Fruit fly (Drosophila melanogaster) whole organism, wandering third instar larva: ENCODE data around the gene Prm.

Source experiments
- Abd-B ChIP-seq: fragments of >200 bp; optimal IDR thresholded peaks from 2 replicates; lab custom pipeline; 2017; ENCODE audit warnings: missing biosample characterization, missing genetic modification characterization
- Dfd ChIP-seq: fragments of >200 bp; optimal IDR thresholded peaks from 2 replicates; lab custom pipeline; 2017; ENCODE audit warnings: missing biosample characterization, missing genetic modification characterization
- GATAd ChIP-seq: sonication (Bioruptor generic); optimal IDR thresholded peaks from 2 replicates; lab custom pipeline; 2016; ENCODE audit warnings: missing biosample characterization, missing genetic modification characterization
- Rel ChIP-seq, 2 experiments: fragments of 200-800 bp; sonication (Bioruptor generic) in 1 of 2; optimal IDR thresholded peaks; 2 replicates in 1 of 2; 3 replicates in 1 of 2; lab custom pipeline; 2016 to 2019; ENCODE audit warnings: mild to moderate bottlenecking in 2 of 2, missing biosample characterization in 2 of 2, missing genetic modification characterization in 2 of 2, moderate library complexity in 1 of 2
- br ChIP-seq: fragments of 200-800 bp; sonication (Bioruptor generic); optimal IDR thresholded peaks from 2 replicates; lab custom pipeline; 2016; ENCODE audit warnings: missing biosample characterization, missing genetic modification characterization
- dl ChIP-seq, 2 experiments: fragments of 175-275, 200-275 bp in 1 of 2; fragments of 200-275 bp in 1 of 2; sonication (Bioruptor generic); optimal IDR thresholded peaks; lab custom pipeline; 2018; ENCODE audit warnings: mild to moderate bottlenecking in 2 of 2, missing biosample characterization in 2 of 2, missing genetic modification characterization in 2 of 2, moderate library complexity in 2 of 2; ENCODE audit not compliant: partially characterized antibody in 2 of 2, insufficient read depth in 1 of 2
- fru ChIP-seq: fragments of 200-800 bp; sonication (Bioruptor generic); optimal IDR thresholded peaks from 3 replicates; lab custom pipeline; 2016; ENCODE audit warnings: missing biosample characterization, mild to moderate bottlenecking, missing genetic modification characterization
- h ChIP-seq: fragments of 200-800 bp; sonication (Bioruptor generic); optimal IDR thresholded peaks from 3 replicates; lab custom pipeline; 2016; ENCODE audit warnings: missing biosample characterization, mild to moderate bottlenecking, missing genetic modification characterization
- jim ChIP-seq: fragments of 175-275, 200-325 bp; sonication (Bioruptor generic); optimal IDR thresholded peaks from 2 replicates; lab custom pipeline; 2016; ENCODE audit warnings: missing biosample characterization, mild to moderate bottlenecking, missing genetic modification characterization
- pan ChIP-seq: fragments of >200 bp; optimal IDR thresholded peaks from 2 replicates; lab custom pipeline; 2017
- psq ChIP-seq: fragments of 200-800 bp; sonication (Bioruptor generic); optimal IDR thresholded peaks from 3 replicates; lab custom pipeline; 2017; ENCODE audit warnings: missing biosample characterization, mild to moderate bottlenecking, missing genetic modification characterization, moderate library complexity
- usp ChIP-seq: fragments of >200 bp; optimal IDR thresholded peaks from 2 replicates; lab custom pipeline; 2017; ENCODE audit warnings: missing biosample characterization, missing genetic modification characterization

DNA sequence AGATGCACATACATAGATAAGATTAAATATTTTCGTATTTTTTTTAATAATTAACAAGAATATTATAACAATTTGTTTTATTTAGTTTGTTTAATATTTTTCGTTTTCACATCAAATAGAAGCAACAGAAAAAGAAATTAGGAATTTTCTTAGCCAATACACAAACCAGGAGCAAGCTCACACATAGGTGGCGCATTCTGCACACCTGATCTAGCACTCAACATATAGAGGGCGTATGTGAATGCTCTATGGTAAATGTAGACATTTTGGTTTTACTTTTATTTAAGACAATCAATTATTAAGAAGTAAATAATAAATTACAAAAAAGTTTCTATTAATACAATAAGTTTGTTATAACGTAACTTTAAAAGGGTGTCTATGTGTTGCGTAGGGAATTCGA lies 3.7 kb upstream of the Prm start:
- TF ChIP-seq fru (GFP tag; lab: Kevin White, UChicago): no peak
- no peak for TF ChIP-seq br (GFP tag; lab: Kevin White, UChicago)
- no peak for TF ChIP-seq usp
- no peak for TF ChIP-seq pan (lab: Kevin White, UChicago)
- TF ChIP-seq dl (GFP tag; optimal IDR thresholded peaks at IDR 0.05; lab: Kevin White, UChicago; ENCODE audit: insufficient read depth in 1 of 2, partially characterized antibody in 2 of 2): no peak
- TF ChIP-seq h (GFP tag; lab: Kevin White, UChicago): peak; percentile 9
- no peak for TF ChIP-seq Abd-B (GFP tag; lab: Kevin White, UChicago)
- TF ChIP-seq GATAd (GFP tag; lab: Kevin White, UChicago): no peak
- no peak for TF ChIP-seq Rel (GFP tag; optimal IDR thresholded peaks at IDR 0.05; lab: Kevin White, UChicago)
- no peak for TF ChIP-seq Rel (tag; optimal IDR thresholded peaks at IDR 0.05; lab: Kevin White, UChicago)
- TF ChIP-seq jim (GFP tag; lab: Kevin White, UChicago): no peak
- no peak for TF ChIP-seq psq
- TF ChIP-seq Dfd (GFP tag; lab: Kevin White, UChicago): no peak
